Worm (Caenorhabditis elegans) whole organism, late embryonic: ENCODE data around the gene ubc-26.

Source experiments
- F13H6.1 ChIP-seq: sonication (generic microtip); optimal IDR thresholded peaks from 2 replicates; lab custom pipeline; 2016; ENCODE audit warnings: missing genetic modification characterization, missing compliant biosample characterization
- ceh-9 ChIP-seq: sonication (generic microtip); optimal IDR thresholded peaks from 2 replicates; lab custom pipeline; 2016; ENCODE audit warnings: mild to moderate bottlenecking, missing genetic modification characterization, inconsistent platforms, missing compliant biosample characterization
- nhr-11 ChIP-seq: fragments of 150-350 bp; optimal IDR thresholded peaks from 2 replicates; lab custom pipeline; 2014; ENCODE audit warnings: missing biosample characterization, missing genetic modification characterization

DNA sequence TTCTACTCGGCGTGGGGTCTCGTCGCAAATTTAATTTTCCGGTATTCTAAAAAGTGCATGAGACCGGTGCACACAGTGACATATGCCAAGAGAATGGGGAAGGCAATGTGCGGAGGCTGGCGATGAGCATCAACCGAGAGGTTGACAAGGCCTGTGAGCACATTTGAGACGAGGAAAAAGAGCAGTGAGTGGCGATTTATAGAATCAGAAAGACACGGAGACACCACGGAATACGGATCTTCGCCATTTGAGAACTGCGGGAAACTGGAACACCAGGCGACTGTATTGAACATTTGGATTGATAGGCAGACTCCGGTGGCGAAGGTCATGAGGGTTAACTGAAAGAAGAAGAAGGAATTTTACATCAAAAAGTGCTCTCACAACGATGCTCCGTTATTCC, 21.2 kb downstream of the ubc-26 start:
- no peak for TF ChIP-seq nhr-11 (tag; lab: Kevin White, UChicago)
- TF ChIP-seq F13H6.1 (tag; lab: Kevin White, UChicago): no peak
- no peak for TF ChIP-seq ceh-9 (tag; lab: Kevin White, UChicago)
